Worm (Caenorhabditis elegans): Measurements from ENCODE around the gene vab-2.

ce11 chrIV:3814553-3815258 lies 48.1 kb upstream of the vab-2 start:
- TF ChIP-seq pqm-1 (tag; optimal IDR thresholded peaks at IDR 0.05), result no peak
- TF ChIP-seq efl-1 (optimal IDR thresholded peaks at IDR 0.05), result no peak
- TF ChIP-seq efl-1 (GFP tag; optimal IDR thresholded peaks at IDR 0.05 in 1 of 2), result peak in 1 of 2 experiments; percentile 43
- peak; percentile 33 for TF ChIP-seq lin-14 (GFP tag; optimal IDR thresholded peaks at IDR 0.05)
- no peak for TF ChIP-seq unc-62 (GFP tag; optimal IDR thresholded peaks at IDR 0.05)
- TF ChIP-seq ztf-11 (tag; optimal IDR thresholded peaks at IDR 0.05), result no peak
- no peak for TF ChIP-seq ets-5 (GFP tag; IDR thresholded peaks at IDR 0.05)
- no peak for TF ChIP-seq nhr-77 (tag; optimal IDR thresholded peaks at IDR 0.05)
- peak; percentile 44 for TF ChIP-seq elt-2 (tag; optimal IDR thresholded peaks at IDR 0.05)

Measured in whole organism, L1 larva.